Worm (Caenorhabditis elegans): Measurements from ENCODE around the gene K09G1.1.

Gene K09G1.1

DNA sequence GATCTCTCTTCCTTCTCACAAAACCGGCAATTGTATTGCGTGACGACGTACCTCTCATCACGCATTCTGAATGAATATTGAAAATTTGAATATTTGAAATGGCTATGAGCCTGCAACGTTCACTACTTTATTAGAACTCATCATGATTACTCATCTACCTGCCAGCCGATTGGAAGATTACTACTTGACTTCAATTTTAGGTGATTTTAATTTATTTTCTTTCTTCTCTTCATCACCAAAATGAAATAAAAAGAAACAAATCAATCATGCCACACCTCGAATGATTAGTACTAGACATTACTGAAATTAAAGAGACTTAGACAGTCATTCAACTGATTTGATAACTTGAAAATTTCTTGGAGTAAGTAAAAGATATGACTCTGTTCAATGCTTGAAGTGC, 918 bp downstream of the K09G1.1 start:
- TF ChIP-seq unc-55 (GFP tag; optimal IDR thresholded peaks at IDR 0.05) (no peak), crh-2 (tag; optimal IDR thresholded peaks at IDR 0.05) (peak; percentile 67), nhr-129 (tag; optimal IDR thresholded peaks at IDR 0.05) (no peak), nhr-23 (tag; optimal IDR thresholded peaks at IDR 0.05) (no peak)

DNA sequence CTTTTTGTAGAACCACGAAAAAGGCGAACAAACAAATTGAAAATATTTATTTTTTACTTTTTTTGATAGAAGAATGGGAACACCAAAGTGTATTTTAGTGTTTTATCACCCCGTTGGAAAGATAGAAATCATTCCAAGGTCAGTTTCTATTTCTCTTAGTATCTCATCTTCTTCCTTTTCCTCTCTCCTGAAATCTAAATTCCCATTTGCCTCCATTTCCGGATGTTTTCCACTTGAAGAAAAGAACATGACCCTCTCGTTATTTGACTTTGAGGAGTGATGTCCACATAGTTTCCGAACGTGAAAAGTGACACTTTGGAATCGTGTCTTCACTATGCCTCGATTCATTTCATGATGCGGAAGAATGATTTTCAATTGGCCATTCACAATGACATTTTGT, 4.3 kb downstream of the K09G1.1 start:
- no peak for TF ChIP-seq skn-1 (tag; optimal IDR thresholded peaks at IDR 0.05)
- peak; percentile 14 for TF ChIP-seq nhr-25 (tag; optimal IDR thresholded peaks at IDR 0.05)

DNA sequence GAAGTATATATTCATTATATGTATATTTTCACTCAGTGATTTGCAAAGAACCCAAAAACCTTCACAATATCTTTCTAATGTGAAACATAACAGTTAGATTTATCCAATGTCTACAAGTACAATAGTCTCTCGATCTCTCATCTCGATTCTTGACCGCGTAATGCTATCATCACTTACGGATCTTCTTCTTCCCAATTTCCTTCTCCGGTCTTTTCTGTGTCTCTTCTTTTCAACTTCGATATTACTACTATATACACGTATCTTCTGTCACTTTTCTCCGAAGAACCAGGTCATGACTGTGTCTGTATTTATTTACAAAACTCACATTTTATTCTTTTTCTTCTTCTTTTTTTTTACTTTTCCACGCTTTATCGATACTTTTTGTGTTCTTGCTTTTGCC, 5.2 kb downstream of the K09G1.1 start:
- TF ChIP-seq fos-1 (tag; optimal IDR thresholded peaks at IDR 0.05) (peak; percentile 18), sma-9 (GFP tag; optimal IDR thresholded peaks at IDR 0.05) (peak; percentile 49), sma-9 (tag; optimal IDR thresholded peaks at IDR 0.05) (no peak), ceh-16 (tag; optimal IDR thresholded peaks at IDR 0.05) (no peak), blmp-1 (tag; optimal IDR thresholded peaks at IDR 0.05; ENCODE audit: insufficient read depth) (no peak), nhr-10 (tag; optimal IDR thresholded peaks at IDR 0.05) (no peak), lin-39 (tag; optimal IDR thresholded peaks at IDR 0.05) (no peak), ztf-11 (tag; optimal IDR thresholded peaks at IDR 0.05) (no peak), nhr-11 (tag; optimal IDR thresholded peaks at IDR 0.05) (no peak), sma-3 (GFP tag; optimal IDR thresholded peaks at IDR 0.05) (peak; percentile 24), nhr-21 (tag; optimal IDR thresholded peaks at IDR 0.05) (peak; percentile 20), ama-1 (optimal IDR thresholded peaks at IDR 0.05) (no peak), R02D3.7 (tag; optimal IDR thresholded peaks at IDR 0.05) (no peak)

ce11 chrV:9590317-9590716, 7.0 kb downstream of the K09G1.1 start, which contains the start of gene K09G1.2:
TSS of gene K09G1.2 (plus strand) at chrV:9590617.
- TF ChIP-seq crh-2 (tag; optimal IDR thresholded peaks at IDR 0.05) (no peak), Y55F3AM.14 (GFP tag; optimal IDR thresholded peaks at IDR 0.05) (no peak), C34F6.9 (tag; optimal IDR thresholded peaks at IDR 0.05) (no peak), mbf-1 (tag; optimal IDR thresholded peaks at IDR 0.05) (no peak), F13H6.1 (tag; optimal IDR thresholded peaks at IDR 0.05) (no peak), blmp-1 (tag; optimal IDR thresholded peaks at IDR 0.05; ENCODE audit: insufficient read depth) (no peak), sma-3 (GFP tag; optimal IDR thresholded peaks at IDR 0.05) (no peak), nhr-237 (tag; optimal IDR thresholded peaks at IDR 0.05) (no peak), lin-39 (tag; optimal IDR thresholded peaks at IDR 0.05) (no peak), elt-1 (tag; optimal IDR thresholded peaks at IDR 0.05) (no peak), ztf-1 (GFP tag; conservative IDR thresholded peaks at IDR 0.05) (no peak), unc-55 (GFP tag; optimal IDR thresholded peaks at IDR 0.05) (no peak), skn-1 (tag; optimal IDR thresholded peaks at IDR 0.05) (no peak), lin-11 (tag; optimal IDR thresholded peaks at IDR 0.05) (no peak), nhr-77 (tag; optimal IDR thresholded peaks at IDR 0.05) (no peak), ceh-82 (tag; optimal IDR thresholded peaks at IDR 0.05) (no peak)

DNA sequence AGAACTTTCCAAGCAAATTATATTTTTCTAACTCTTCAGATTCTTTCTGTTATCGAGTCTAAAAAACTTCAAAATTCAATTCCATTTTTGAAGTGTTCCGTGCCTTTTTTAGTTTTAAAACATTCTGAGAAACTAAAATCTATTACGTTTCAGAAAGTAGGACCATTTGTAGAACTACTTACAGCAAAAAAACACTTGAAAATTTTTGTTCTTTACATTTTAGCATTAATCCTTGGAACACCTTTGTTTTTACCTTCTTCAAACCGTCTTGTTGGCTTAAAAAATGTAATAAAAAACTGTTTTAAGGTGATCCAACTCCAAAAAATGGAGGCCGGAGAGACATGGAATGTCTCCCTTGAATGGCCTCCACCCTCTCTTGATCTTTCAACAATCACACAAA, 24.9 kb downstream of the K09G1.1 start, which contains the start of gene dop-2:
Gene dop-2, plus strand, starts transcription at position 301 of the 400 bp plus-strand sequence.
- TF ChIP-seq ZK546.5 (tag; optimal IDR thresholded peaks at IDR 0.05) (no peak), fos-1 (tag; optimal IDR thresholded peaks at IDR 0.05) (no peak), C34F6.9 (tag; optimal IDR thresholded peaks at IDR 0.05) (no peak), alr-1 (tag; optimal IDR thresholded peaks at IDR 0.05) (no peak), snpc-4 (tag; optimal IDR thresholded peaks at IDR 0.05) (no peak), mbf-1 (tag; optimal IDR thresholded peaks at IDR 0.05) (no peak), Y55F3AM.14 (GFP tag; optimal IDR thresholded peaks at IDR 0.05) (no peak), nhr-129 (tag; optimal IDR thresholded peaks at IDR 0.05) (no peak), ztf-1 (GFP tag; conservative IDR thresholded peaks at IDR 0.05) (no peak), lsy-2 (tag; optimal IDR thresholded peaks at IDR 0.05) (no peak), nhr-6 (tag; optimal IDR thresholded peaks at IDR 0.05) (no peak), sma-9 (GFP tag; optimal IDR thresholded peaks at IDR 0.05) (no peak), sma-9 (tag; optimal IDR thresholded peaks at IDR 0.05) (no peak), elt-1 (tag; optimal IDR thresholded peaks at IDR 0.05) (no peak), nhr-10 (tag; optimal IDR thresholded peaks at IDR 0.05) (no peak), unc-39 (tag; optimal IDR thresholded peaks at IDR 0.05) (no peak), blmp-1 (tag; optimal IDR thresholded peaks at IDR 0.05; ENCODE audit: insufficient read depth) (no peak), nhr-77 (tag; optimal IDR thresholded peaks at IDR 0.05) (no peak), mdl-1 (tag; optimal IDR thresholded peaks at IDR 0.05) (no peak)

Measured in whole organism, L2 larva.